Fruit fly (Drosophila melanogaster): Measurements from ENCODE around the gene mrn.
A peak's percentile ranks its signal among the peaks of the same experiment; 100 is the strongest.

mrn gene

DNA sequence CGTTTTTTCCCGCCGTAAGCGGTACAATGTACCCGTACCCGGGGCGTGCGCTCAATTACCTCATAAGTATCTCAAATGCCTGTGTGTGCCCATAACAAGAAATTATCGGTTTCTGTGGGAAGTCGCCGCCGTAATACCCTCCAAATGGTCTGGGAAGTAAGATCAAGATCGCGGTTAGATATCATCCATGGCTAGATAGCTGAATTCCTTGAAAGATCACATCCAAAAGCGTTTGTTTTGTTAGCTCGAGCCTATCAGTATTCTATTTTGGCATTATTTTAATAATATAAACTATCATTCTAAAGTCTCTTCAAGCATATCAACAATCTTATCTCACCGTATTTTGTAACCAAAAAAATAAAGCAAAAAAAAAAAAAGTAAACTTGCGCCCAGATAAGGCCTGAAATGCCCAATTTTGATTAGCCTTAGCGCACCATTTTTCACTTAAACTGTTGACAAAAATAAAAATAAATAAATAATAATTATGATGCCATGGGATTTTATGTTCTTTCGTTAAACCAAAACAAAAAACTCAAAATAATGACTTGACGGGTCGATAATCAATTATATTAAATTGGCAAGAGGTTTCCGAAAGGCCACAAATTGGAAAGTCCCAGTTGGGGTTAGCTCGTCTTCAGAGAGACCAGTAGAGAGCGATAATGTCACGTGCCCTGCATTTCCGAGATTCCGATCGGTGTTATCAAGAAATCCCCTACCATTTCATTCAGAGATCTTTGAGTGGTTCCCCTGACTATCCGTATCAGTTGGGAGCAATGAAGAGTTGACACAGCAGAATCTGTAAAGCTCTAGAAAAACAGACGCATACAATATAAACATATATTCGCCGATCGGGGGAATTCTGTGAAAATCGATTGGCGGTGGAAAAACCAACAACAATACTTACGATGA lies 41.5 kb downstream of the mrn start (continued):
- no peak for TF ChIP-seq CG3407 (GFP tag; optimal IDR thresholded peaks at IDR 0.05)
- no peak for TF ChIP-seq YL-1 (GFP tag; optimal IDR thresholded peaks at IDR 0.05)
- TF ChIP-seq Sox100B (GFP tag; optimal IDR thresholded peaks at IDR 0.05) = no peak
- TF ChIP-seq CG8478 (optimal IDR thresholded peaks at IDR 0.05) = no peak
- TF ChIP-seq exex (tag; optimal IDR thresholded peaks at IDR 0.05) = peak; percentile 88
- TF ChIP-seq CG8290 (GFP tag; optimal IDR thresholded peaks at IDR 0.05) = no peak
- no peak for TF ChIP-seq CG8290 (tag; optimal IDR thresholded peaks at IDR 0.05)
- no peak for TF ChIP-seq CG10959 (GFP tag; IDR thresholded peaks at IDR 0.05)
- no peak for TF ChIP-seq CG3726 (GFP tag; IDR thresholded peaks at IDR 0.05)
- TF ChIP-seq Fer3 (tag; optimal IDR thresholded peaks at IDR 0.05) = no peak
- TF ChIP-seq chn (GFP tag; optimal IDR thresholded peaks at IDR 0.05) = no peak
- no peak for TF ChIP-seq Dad (GFP tag; optimal IDR thresholded peaks at IDR 0.05)
- no peak for TF ChIP-seq jigr1 (GFP tag; IDR thresholded peaks at IDR 0.05)
- no peak for TF ChIP-seq ind (GFP tag; optimal IDR thresholded peaks at IDR 0.05)
- TF ChIP-seq kah (GFP tag; optimal IDR thresholded peaks at IDR 0.05) = no peak
- TF ChIP-seq Six4 (GFP tag; optimal IDR thresholded peaks at IDR 0.05) = no peak
- TF ChIP-seq D19B (GFP tag; optimal IDR thresholded peaks at IDR 0.05) = peak; percentile 61
- TF ChIP-seq CG4328 (GFP tag; optimal IDR thresholded peaks at IDR 0.05) = no peak
- no peak for TF ChIP-seq CG14667 (GFP tag; IDR thresholded peaks at IDR 0.05)
- no peak for TF ChIP-seq Sry-δ (GFP tag; optimal IDR thresholded peaks at IDR 0.05)
- TF ChIP-seq Sox102F (GFP tag; optimal IDR thresholded peaks at IDR 0.05) = peak; percentile 35
- peak; percentile 86 for TF ChIP-seq grn (GFP tag; optimal IDR thresholded peaks at IDR 0.05)
- no peak for TF ChIP-seq CG3995 (GFP tag; optimal IDR thresholded peaks at IDR 0.05)
- TF ChIP-seq maf-S (GFP tag; optimal IDR thresholded peaks at IDR 0.05) = no peak
- peak; percentile 55 for TF ChIP-seq Vsx1 (GFP tag; optimal IDR thresholded peaks at IDR 0.05)
- TF ChIP-seq BEAF-32 (GFP tag; optimal IDR thresholded peaks at IDR 0.05) = no peak
- peak; percentile 1 for TF ChIP-seq Blimp-1 (GFP tag; optimal IDR thresholded peaks at IDR 0.05)
- TF ChIP-seq inv (GFP tag; IDR thresholded peaks at IDR 0.05; ENCODE audit: partially characterized antibody) = no peak
- TF ChIP-seq Med (GFP tag) = peak; percentile 21
- no peak for TF ChIP-seq CG9609 (GFP tag; optimal IDR thresholded peaks at IDR 0.05)
- TF ChIP-seq Nf-YB (GFP tag; optimal IDR thresholded peaks at IDR 0.05) = no peak
- TF ChIP-seq CG8359 (GFP tag; optimal IDR thresholded peaks at IDR 0.05; ENCODE audit: borderline replicate concordance) = no peak
- TF ChIP-seq Sry-β (GFP tag; optimal IDR thresholded peaks at IDR 0.05) = no peak
- TF ChIP-seq lab (GFP tag; optimal IDR thresholded peaks at IDR 0.05) = peak; percentile 2
- TF ChIP-seq dmrt99B (tag; optimal IDR thresholded peaks at IDR 0.05) = peak; percentile 1
- no peak for TF ChIP-seq CG33557 (GFP tag; optimal IDR thresholded peaks at IDR 0.05)
- TF ChIP-seq vfl (GFP tag; optimal IDR thresholded peaks at IDR 0.05) = no peak
- no peak for TF ChIP-seq CG4820 (GFP tag; optimal IDR thresholded peaks at IDR 0.05)
- peak; percentile 40 for TF ChIP-seq Ets65A (GFP tag)
- peak; percentile 44; the same call in 2 of the 3 replicates for TF ChIP-seq row (GFP tag; IDR thresholded peaks at IDR 0.05)
- no peak for TF ChIP-seq HHEX (GFP tag; optimal IDR thresholded peaks at IDR 0.05)
- no peak for TF ChIP-seq lola (GFP tag; optimal IDR thresholded peaks at IDR 0.05)
- no peak for TF ChIP-seq dm (GFP tag; optimal IDR thresholded peaks at IDR 0.05)
- no peak for TF ChIP-seq CG1233 (GFP tag; optimal IDR thresholded peaks at IDR 0.05)
- TF ChIP-seq CG17829 (tag; optimal IDR thresholded peaks at IDR 0.05) = no peak
- no peak for TF ChIP-seq CG9437 (GFP tag; optimal IDR thresholded peaks at IDR 0.05)
- no peak for TF ChIP-seq Hey (tag; optimal IDR thresholded peaks at IDR 0.05)
- TF ChIP-seq nmo (GFP tag; optimal IDR thresholded peaks at IDR 0.05) = no peak
- no peak for TF ChIP-seq unc-4 (GFP tag; IDR thresholded peaks at IDR 0.05; ENCODE audit: partially characterized antibody)

All from whole organism, embryonic.